Worm (Caenorhabditis elegans) whole organism, L1 larva: ENCODE measurements around the gene Y53G8AM.7.

Experiments
- aha-1 ChIP-seq: fragments of 150-350 bp; optimal IDR thresholded peaks from 2 replicates; lab custom pipeline; 2014; ENCODE audit warnings: missing biosample characterization, missing genetic modification characterization
- alr-1 ChIP-seq: fragments of 200-800 bp; sonication (Bioruptor generic); optimal IDR thresholded peaks from 2 replicates; lab custom pipeline; 2018; ENCODE audit warnings: borderline replicate concordance, mild to moderate bottlenecking, missing genetic modification characterization, missing compliant biosample characterization
- ama-1 ChIP-seq: fragments of 150-350 bp; optimal IDR thresholded peaks from 2 replicates; lab custom pipeline; 2014
- elt-3 ChIP-seq, 6 experiments: fragments of 150-350 bp in 1 of 6; sonication (generic microtip); optimal IDR thresholded peaks; 2 replicates each; lab custom pipeline; 2017 to 2018; ENCODE audit warnings: missing biosample characterization in 6 of 6, missing genetic modification characterization in 6 of 6, inconsistent platforms in 1 of 6
- hlh-17 ChIP-seq: fragments of 200-800 bp; sonication (Bioruptor generic); optimal IDR thresholded peaks from 2 replicates; lab custom pipeline; 2018; ENCODE audit warnings: missing genetic modification characterization, mild to moderate bottlenecking, missing compliant biosample characterization, moderate library complexity, borderline replicate concordance
- mef-2 ChIP-seq: fragments of 150-350 bp; optimal IDR thresholded peaks from 2 replicates; lab custom pipeline; 2014; ENCODE audit warnings: missing biosample characterization, missing genetic modification characterization
- pag-3 ChIP-seq: sonication (generic microtip); optimal IDR thresholded peaks from 2 replicates; lab custom pipeline; 2017; ENCODE audit warnings: missing genetic modification characterization, mild to moderate bottlenecking, missing compliant biosample characterization, antibody characterized with exemption, borderline replicate concordance; ENCODE audit not compliant: insufficient read depth
- snu-23 ChIP-seq: sonication (generic microtip); optimal IDR thresholded peaks from 2 replicates; lab custom pipeline; 2016; ENCODE audit warnings: missing genetic modification characterization, missing compliant biosample characterization
- zag-1 ChIP-seq: fragments of 150-350 bp; optimal IDR thresholded peaks from 2 replicates; lab custom pipeline; 2014; ENCODE audit warnings: missing biosample characterization, missing genetic modification characterization

- no peak for TF ChIP-seq zag-1 (tag; lab: Kevin White, UChicago)
- TF ChIP-seq pag-3 (tag; lab: Kevin White, UChicago) = no peak
- TF ChIP-seq alr-1 = no peak
- TF ChIP-seq elt-3 (tag; optimal IDR thresholded peaks at IDR 0.05; lab: Kevin White, UChicago) = no peak
- TF ChIP-seq hlh-17 = no peak
- no peak for TF ChIP-seq ama-1
- no peak for TF ChIP-seq mef-2 (tag; lab: Kevin White, UChicago)
- TF ChIP-seq snu-23 = no peak
- TF ChIP-seq aha-1 = no peak
Measured at ce11 chrIII:3255575-3255974, 10.9 kb downstream of the Y53G8AM.7 start, which contains the start of gene Y53G8AM.4.
